Fruit fly (Drosophila melanogaster): ENCODE results near the gene alpha-Man-Ib.

alpha-Man-Ib gene

DNA sequence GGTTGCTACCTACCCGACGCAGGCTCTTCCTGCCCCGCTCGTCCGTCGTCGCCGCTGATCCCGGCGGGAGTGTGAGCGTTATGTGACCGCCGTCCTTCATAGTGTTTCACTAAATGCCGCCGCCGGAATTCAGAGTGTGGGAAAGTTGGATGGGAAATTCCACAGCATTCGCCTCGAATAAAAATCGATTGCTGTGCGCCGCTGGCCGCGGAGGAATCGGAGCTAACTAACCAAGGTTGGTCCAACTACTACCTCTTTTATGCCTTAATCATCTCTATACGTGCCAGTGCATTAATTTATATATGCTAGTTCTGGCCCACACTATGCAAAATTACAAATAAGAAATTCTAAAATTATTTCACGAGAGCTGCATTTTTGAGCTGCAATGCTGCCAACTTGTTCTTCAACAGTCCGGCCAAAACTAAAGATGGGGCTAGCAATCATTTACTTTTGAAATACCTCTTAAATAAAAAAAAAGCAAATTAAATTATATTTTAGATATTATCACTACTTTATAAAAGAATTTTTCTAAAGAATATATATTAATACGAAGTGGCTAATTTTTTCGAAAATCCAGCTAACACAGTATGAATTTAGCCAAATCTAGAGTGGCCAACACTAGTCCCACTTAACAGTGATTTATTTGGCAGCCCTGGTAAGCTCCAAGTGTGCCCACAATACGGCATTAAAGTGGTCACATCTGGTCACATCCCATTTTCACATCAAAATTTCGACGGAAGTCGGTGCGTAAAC, at the start of gene alpha-Man-Ib, which contains the start of gene Pdhb (continued):
- TF ChIP-seq Med (GFP tag) (peak; percentile 90), Dll (GFP tag; IDR thresholded peaks at IDR 0.05; ENCODE audit: partially characterized antibody) (peak; percentile 57; the same call in 2 of the 4 replicates), grn (GFP tag; optimal IDR thresholded peaks at IDR 0.05) (no peak), CG13894 (tag; optimal IDR thresholded peaks at IDR 0.05) (no peak), CG4617 (GFP tag; optimal IDR thresholded peaks at IDR 0.05; ENCODE audit: borderline replicate concordance) (peak; percentile 90), maf-S (GFP tag; optimal IDR thresholded peaks at IDR 0.05) (peak; percentile 20), CG7786 (GFP tag; optimal IDR thresholded peaks at IDR 0.05) (no peak), CG5953 (GFP tag; IDR thresholded peaks at IDR 0.05) (0 out of 2 replicates have a peak, but pooled peaks have one; percentile 5), CG3847 (GFP tag; IDR thresholded peaks at IDR 0.05) (peak; percentile 93), bab2 (GFP tag; optimal IDR thresholded peaks at IDR 0.05) (peak; percentile 49), jumu (GFP tag; optimal IDR thresholded peaks at IDR 0.05) (peak; percentile 6), CG12659 (GFP tag; optimal IDR thresholded peaks at IDR 0.05) (peak; percentile 92), Stat92E (GFP tag; optimal IDR thresholded peaks at IDR 0.05) (peak in 1 of 3 experiments; percentile 11), CG16863 (GFP tag; optimal IDR thresholded peaks at IDR 0.05) (peak; percentile 45), CG13296 (GFP tag; optimal IDR thresholded peaks at IDR 0.05) (peak; percentile 50), CG14441 (GFP tag; IDR thresholded peaks at IDR 0.05) (peak; percentile 73), kah (GFP tag; optimal IDR thresholded peaks at IDR 0.05) (no peak), sug (tag; optimal IDR thresholded peaks at IDR 0.05) (peak; percentile 74), CG1603 (tag; optimal IDR thresholded peaks at IDR 0.05) (peak; percentile 56), tup (GFP tag; optimal IDR thresholded peaks at IDR 0.05) (peak; percentile 59), Hmr (GFP tag; optimal IDR thresholded peaks at IDR 0.05) (peak; percentile 80), lov (optimal IDR thresholded peaks at IDR 0.05) (no peak), lov (GFP tag; IDR thresholded peaks at IDR 0.05) (peak; percentile 77; the same call in 1 of the 3 replicates), H15 (GFP tag; IDR thresholded peaks at IDR 0.05) (peak; percentile 65; the same call in 2 of the 3 replicates), gcm (GFP tag; optimal IDR thresholded peaks at IDR 0.05) (no peak), Sry-δ (GFP tag; optimal IDR thresholded peaks at IDR 0.05) (peak; percentile 64), dysf (GFP tag; IDR thresholded peaks at IDR 0.05) (peak; percentile 81), BEAF-32 (GFP tag; optimal IDR thresholded peaks at IDR 0.05) (peak; percentile 67), CG10267 (tag; optimal IDR thresholded peaks at IDR 0.05) (peak; percentile 82), phol (tag; optimal IDR thresholded peaks at IDR 0.05) (peak; percentile 93), CG10979 (tag; optimal IDR thresholded peaks at IDR 0.05) (peak; percentile 67), CG32532 (GFP tag; IDR thresholded peaks at IDR 0.05) (peak; percentile 89), unc-4 (GFP tag; IDR thresholded peaks at IDR 0.05; ENCODE audit: partially characterized antibody) (0 out of 2 replicates have a peak, but pooled peaks have one; percentile 38), Hr51 (GFP tag; optimal IDR thresholded peaks at IDR 0.05) (peak in 1 of 2 experiments; percentile 60), danr (GFP tag; IDR thresholded peaks at IDR 0.05) (peak; percentile 63; the same call in 1 of the 2 replicates), Kr (GFP tag; optimal IDR thresholded peaks at IDR 0.05) (no peak), z (GFP tag; IDR thresholded peaks at IDR 0.05) (no peak), CTCF (GFP tag; optimal IDR thresholded peaks at IDR 0.05) (no peak), rib (GFP tag; IDR thresholded peaks at IDR 0.05) (peak; percentile 36; the same call in 1 of the 2 replicates), CG7556 (GFP tag; optimal IDR thresholded peaks at IDR 0.05) (peak; percentile 73), CG18476 (GFP tag; optimal IDR thresholded peaks at IDR 0.05) (peak; percentile 8), CG16813 (GFP tag; IDR thresholded peaks at IDR 0.05; ENCODE audit: partially characterized antibody) (0 out of 3 replicates have a peak, but pooled peaks have one; percentile 18), sob (GFP tag; IDR thresholded peaks at IDR 0.05) (peak; percentile 83; the same call in 1 of the 2 replicates), CG18764 (GFP tag; optimal IDR thresholded peaks at IDR 0.05) (peak; percentile 63), chif (GFP tag; optimal IDR thresholded peaks at IDR 0.05) (peak; percentile 41 to 49), prd (optimal IDR thresholded peaks at IDR 0.05) (no peak), prd (GFP tag; IDR thresholded peaks at IDR 0.05) (peak; percentile 91), Fer2 (tag; optimal IDR thresholded peaks at IDR 0.05) (peak; percentile 66), CG1647 (GFP tag; optimal IDR thresholded peaks at IDR 0.05) (peak; percentile 22)
